Fruit fly (Drosophila melanogaster) whole organism: ENCODE measurements around the gene Pisd.

Source experiments
- CG8478 ChIP-seq: fragments of >200 bp; optimal IDR thresholded peaks from 2 replicates; lab custom pipeline; 2018; ENCODE audit warnings: inconsistent platforms
- Dll ChIP-seq: fragments of >200 bp; optimal IDR thresholded peaks from 2 replicates; lab custom pipeline; 2017
- pan ChIP-seq: fragments of >200 bp; optimal IDR thresholded peaks from 2 replicates; lab custom pipeline; 2017
- usp ChIP-seq: fragments of >200 bp; optimal IDR thresholded peaks from 2 replicates; lab custom pipeline; 2017; ENCODE audit warnings: missing biosample characterization, missing genetic modification characterization, mixed read lengths

DNA sequence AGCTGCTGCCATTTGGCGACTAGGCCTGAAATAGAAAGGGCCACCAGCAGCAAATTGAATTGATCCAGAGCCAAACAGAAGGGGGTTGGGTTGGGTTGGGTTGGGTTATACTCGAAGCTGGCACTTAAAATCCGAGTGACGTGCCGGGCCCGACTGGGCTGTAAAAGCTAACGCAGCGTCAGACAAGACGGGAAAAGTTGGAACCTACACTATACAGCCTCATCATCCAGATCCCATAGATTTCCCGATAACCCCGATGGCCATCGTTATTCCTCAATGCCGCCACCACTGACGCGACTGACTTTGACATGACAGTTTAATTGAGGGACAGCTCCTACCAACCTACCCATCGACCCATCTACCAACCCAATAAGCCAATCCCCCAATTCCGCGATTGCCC lies 19.4 kb downstream of the Pisd start:
- no peak for TF ChIP-seq CG8478 (lab: Kevin White, UChicago)
- no peak for TF ChIP-seq pan (lab: Kevin White, UChicago)
- TF ChIP-seq usp (GFP tag; lab: Kevin White, UChicago), result no peak
- TF ChIP-seq Dll, result no peak
